Fruit fly (Drosophila melanogaster) whole organism, embryonic: ENCODE measurements around the gene kin17.

Experiments
- CG1603 ChIP-seq: fragments of 200-800 bp; sonication (Bioruptor generic); optimal IDR thresholded peaks from 2 replicates; lab custom pipeline; 2019; ENCODE audit warnings: missing biosample characterization, mild to moderate bottlenecking, missing genetic modification characterization, moderate library complexity
- CG17328 ChIP-seq: fragments of 200-800 bp; sonication (Bioruptor generic); IDR thresholded peaks from 2 replicates; pipeline ENCODE4 v1.3.6; 2022; ENCODE audit warnings: missing biosample characterization, missing genetic modification characterization
- CG30020 ChIP-seq: fragments of 200-800 bp; optimal IDR thresholded peaks from 2 replicates; lab custom pipeline; 2019; ENCODE audit warnings: missing biosample characterization, mild to moderate bottlenecking, missing genetic modification characterization, moderate library complexity
- CG9797 ChIP-seq: fragments of 200-800 bp; sonication (Bioruptor generic); optimal IDR thresholded peaks from 3 replicates; lab custom pipeline; 2018; ENCODE audit warnings: missing biosample characterization, mild to moderate bottlenecking, missing genetic modification characterization
- Xrp1 ChIP-seq: fragments of 200-800 bp; sonication (Bioruptor generic); IDR thresholded peaks from 2 replicates; pipeline ENCODE4 v1.3.6; 2022; ENCODE audit warnings: missing biosample characterization, missing genetic modification characterization
- phol ChIP-seq: fragments of 200-800 bp; sonication (Bioruptor generic); optimal IDR thresholded peaks from 3 replicates; lab custom pipeline; 2018; ENCODE audit warnings: missing biosample characterization, mild to moderate bottlenecking, missing genetic modification characterization, moderate library complexity
- sna ChIP-seq: fragments of 200-800 bp; sonication (Bioruptor generic); IDR thresholded peaks from 2 replicates; pipeline ENCODE4 v1.3.6; 2022; ENCODE audit warnings: missing biosample characterization, missing genetic modification characterization; ENCODE audit not compliant: partially characterized antibody
- sqz ChIP-seq: fragments of 200-800 bp; sonication (Bioruptor generic); optimal IDR thresholded peaks from 3 replicates; lab custom pipeline; 2018; ENCODE audit warnings: missing biosample characterization, mild to moderate bottlenecking, missing genetic modification characterization

DNA sequence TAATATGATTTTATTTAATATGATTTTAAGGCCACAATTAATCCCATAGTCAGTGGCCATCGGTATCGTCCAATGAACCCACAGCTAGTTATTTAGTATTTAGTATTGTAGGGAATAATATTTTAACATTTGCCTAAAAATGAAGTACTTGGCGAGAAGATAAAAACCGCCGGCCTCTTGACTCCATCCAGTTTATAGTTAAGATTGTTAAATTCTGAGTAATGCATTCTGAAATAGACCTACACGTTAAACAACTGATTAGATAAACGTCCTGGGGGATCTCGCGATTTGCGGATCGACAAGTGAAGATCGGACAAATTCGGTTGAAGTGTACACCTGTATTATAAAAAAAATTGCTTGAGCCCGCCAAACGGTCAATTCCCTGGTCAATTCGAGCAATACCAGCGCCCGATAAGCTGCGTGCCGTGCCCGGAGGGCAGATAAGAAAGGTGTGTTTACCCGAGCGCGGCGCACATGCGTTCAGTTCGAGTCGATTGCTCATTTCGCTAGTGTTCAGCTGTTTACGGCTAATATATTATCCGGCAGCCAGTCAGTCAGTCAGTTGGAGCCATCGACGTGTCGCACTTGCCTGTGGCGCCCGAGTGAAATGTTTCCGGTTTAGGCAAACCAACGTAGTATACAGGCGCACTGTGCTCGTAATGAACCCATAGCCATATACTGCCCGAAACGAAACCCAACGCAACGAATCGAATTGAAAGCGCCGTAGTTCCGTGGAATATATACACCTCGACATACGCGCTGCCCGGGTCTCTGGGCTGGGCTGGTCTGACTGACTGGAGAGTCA is 30.6 kb downstream of the kin17 start:
- TF ChIP-seq CG1603 (no peak), CG9797 (GFP tag; lab: Kevin White, UChicago) (no peak), CG30020 (tag; lab: Kevin White, UChicago) (no peak), CG17328 (GFP tag; lab: Robert Waterston, UW) (no peak), Xrp1 (no peak), phol (tag; lab: Kevin White, UChicago) (no peak), sna (no peak), sqz (GFP tag; lab: Kevin White, UChicago) (no peak)
